Fruit fly (Drosophila melanogaster) Kc167 (cell line): ENCODE measurements around the gene CG14445.

Source experiments
- Myc ChIP-seq: fragments of >200 bp; optimal IDR thresholded peaks from 2 replicates; lab custom pipeline; 2017; ENCODE audit warnings: missing external identifiers
- h ChIP-seq: fragments of >200 bp; optimal IDR thresholded peaks from 3 replicates; lab custom pipeline; 2018; ENCODE audit warnings: missing external identifiers
- psq ChIP-seq: fragments of >200 bp; optimal IDR thresholded peaks from 2 replicates; lab custom pipeline; 2017; ENCODE audit warnings: missing external identifiers
- ttk ChIP-seq: sonication (Bioruptor generic); optimal IDR thresholded peaks from 2 replicates; lab custom pipeline; 2017; ENCODE audit warnings: missing external identifiers

DNA sequence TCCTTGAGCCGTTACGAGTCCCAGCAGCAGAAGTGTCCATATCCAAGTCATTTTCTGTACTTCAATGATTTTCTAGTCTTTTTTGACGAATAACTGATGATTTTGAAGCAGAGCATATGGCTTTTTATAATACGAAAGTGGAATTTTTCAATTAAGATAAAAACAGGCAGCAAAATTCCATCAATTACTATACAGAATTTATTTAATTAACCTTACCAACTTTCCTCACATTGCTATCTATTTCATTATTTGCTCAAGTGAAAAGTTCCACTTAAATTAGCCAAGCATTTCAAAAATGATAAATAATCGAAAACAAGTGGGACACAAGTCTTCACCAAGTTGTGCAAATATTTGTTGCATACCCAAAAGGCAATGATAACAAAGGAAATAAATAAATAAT lies 37.3 kb upstream of the CG14445 start, which contains the start of gene CG43090:
- TF ChIP-seq h (lab: Kevin White, UChicago) (no peak), psq (lab: Kevin White, UChicago) (no peak), Myc (lab: Kevin White, UChicago) (no peak), ttk (lab: Kevin White, UChicago) (no peak)
